Worm (Caenorhabditis elegans) whole organism, young adult: ENCODE data around the gene decr-1.3.

ENCODE experiments used
- B0019.2 ChIP-seq: fragments of 200-800 bp; sonication (Bioruptor generic); conservative IDR thresholded peaks from 2 replicates; pipeline ENCODE4 v1.3.6; 2022; ENCODE audit warnings: missing genetic modification reagents, missing genetic modification characterization, missing compliant biosample characterization
- C06A6.2 ChIP-seq: fragments of 200-800 bp; sonication (Bioruptor generic); conservative IDR thresholded peaks from 2 replicates; pipeline ENCODE4 v1.3.6; 2022; ENCODE audit warnings: missing genetic modification characterization, missing compliant biosample characterization
- D2030.7 ChIP-seq: fragments of 200-800 bp; sonication (Bioruptor generic); IDR thresholded peaks from 2 replicates; pipeline ENCODE4 v1.3.6; 2022; ENCODE audit warnings: missing genetic modification reagents, missing genetic modification characterization, missing compliant biosample characterization
- F10E7.11 ChIP-seq: sonication (generic microtip); optimal IDR thresholded peaks from 2 replicates; lab custom pipeline; 2017; ENCODE audit warnings: mild to moderate bottlenecking, missing genetic modification characterization, moderate library complexity, missing compliant biosample characterization
- F23B12.7 ChIP-seq: sonication (generic microtip); optimal IDR thresholded peaks from 2 replicates; lab custom pipeline; 2017; ENCODE audit warnings: missing genetic modification characterization, mild to moderate bottlenecking, missing compliant biosample characterization, antibody characterized with exemption, moderate library complexity; ENCODE audit not compliant: insufficient read depth
- F52B5.7 ChIP-seq: sonication (generic microtip); optimal IDR thresholded peaks from 2 replicates; lab custom pipeline; 2016; ENCODE audit warnings: mild to moderate bottlenecking, missing genetic modification characterization, missing compliant biosample characterization
- F57A8.1 ChIP-seq: fragments of 200-800 bp; sonication (Bioruptor generic); optimal IDR thresholded peaks from 2 replicates; lab custom pipeline; 2018; ENCODE audit warnings: mild to moderate bottlenecking, missing genetic modification characterization, moderate library complexity, missing compliant biosample characterization
- Y79H2A.3 ChIP-seq: fragments of 200-800 bp; sonication (Bioruptor generic); conservative IDR thresholded peaks from 2 replicates; pipeline ENCODE4 v1.3.6; 2022; ENCODE audit warnings: missing genetic modification reagents, missing genetic modification characterization, missing compliant biosample characterization
- athp-1 ChIP-seq: sonication (generic microtip); optimal IDR thresholded peaks from 2 replicates; lab custom pipeline; 2017; ENCODE audit warnings: mild to moderate bottlenecking, missing genetic modification characterization, missing compliant biosample characterization
- attf-3 ChIP-seq: fragments of 200-800 bp; sonication (Bioruptor generic); conservative IDR thresholded peaks from 2 replicates; pipeline ENCODE4 v1.3.6; 2022; ENCODE audit warnings: missing genetic modification reagents, missing genetic modification characterization, missing compliant biosample characterization
- attf-5 ChIP-seq: fragments of 200-800 bp; sonication (Bioruptor generic); optimal IDR thresholded peaks from 2 replicates; lab custom pipeline; 2018; ENCODE audit warnings: mild to moderate bottlenecking, missing genetic modification characterization, missing compliant biosample characterization
- bed-1 ChIP-seq: fragments of 200-800 bp; sonication (Bioruptor generic); IDR thresholded peaks from 2 replicates; pipeline ENCODE4 v1.3.6; 2022; ENCODE audit warnings: missing genetic modification reagents, missing genetic modification characterization, missing compliant biosample characterization
- bed-2 ChIP-seq: fragments of 200-800 bp; sonication (Bioruptor generic); IDR thresholded peaks from 2 replicates; pipeline ENCODE4 v1.3.6; 2022; ENCODE audit warnings: missing genetic modification reagents, missing genetic modification characterization, missing compliant biosample characterization
- ceh-27 ChIP-seq: fragments of 200-800 bp; sonication (Bioruptor generic); optimal IDR thresholded peaks from 2 replicates; lab custom pipeline; 2018; ENCODE audit warnings: mild to moderate bottlenecking, missing genetic modification characterization, moderate library complexity, missing compliant biosample characterization
- ceh-40 ChIP-seq: fragments of 200-800 bp; sonication (Bioruptor generic); IDR thresholded peaks from 2 replicates; pipeline ENCODE4 v1.3.6; 2022; ENCODE audit warnings: missing genetic modification characterization, missing compliant biosample characterization
- ceh-91 ChIP-seq: fragments of 200-800 bp; sonication (Bioruptor generic); IDR thresholded peaks from 2 replicates; pipeline ENCODE4 v1.3.6; 2022; ENCODE audit warnings: missing genetic modification reagents, missing genetic modification characterization, missing compliant biosample characterization
- dox-1 ChIP-seq: fragments of 200-800 bp; sonication (Bioruptor generic); IDR thresholded peaks from 2 replicates; pipeline ENCODE4 v1.3.6; 2022; ENCODE audit warnings: missing genetic modification reagents, missing genetic modification characterization, missing compliant biosample characterization
- dpl-1 ChIP-seq: fragments of 150-350 bp; optimal IDR thresholded peaks from 2 replicates; lab custom pipeline; 2014; ENCODE audit warnings: missing biosample characterization, missing genetic modification reagents, missing genetic modification characterization
- efl-1 ChIP-seq: fragments of 150-350 bp; optimal IDR thresholded peaks from 2 replicates; lab custom pipeline; 2014; ENCODE audit warnings: missing biosample characterization, missing genetic modification reagents, missing genetic modification characterization
- ekl-4 ChIP-seq: fragments of 200-800 bp; sonication (Bioruptor generic); IDR thresholded peaks from 2 replicates; pipeline ENCODE4 v1.3.6; 2022; ENCODE audit warnings: missing genetic modification reagents, missing genetic modification characterization, missing compliant biosample characterization
- hmg-20 ChIP-seq: fragments of 200-800 bp; sonication (Bioruptor generic); IDR thresholded peaks from 2 replicates; pipeline ENCODE4 v1.3.6; 2022; ENCODE audit warnings: missing genetic modification reagents, missing genetic modification characterization, missing compliant biosample characterization
- lag-1 ChIP-seq: fragments of 200-800 bp; sonication (Bioruptor generic); IDR thresholded peaks from 2 replicates; pipeline ENCODE4 v1.3.6; 2022; ENCODE audit warnings: missing genetic modification reagents, missing genetic modification characterization, missing compliant biosample characterization
- lin-40 ChIP-seq: sonication (generic microtip); optimal IDR thresholded peaks from 2 replicates; lab custom pipeline; 2016; ENCODE audit warnings: missing genetic modification characterization, mild to moderate bottlenecking, missing compliant biosample characterization, missing genotype, missing genetic modification reagents
- lir-1 ChIP-seq: fragments of 200-800 bp; sonication (Bioruptor generic); conservative IDR thresholded peaks from 2 replicates; pipeline ENCODE4 v1.3.6; 2022; ENCODE audit warnings: missing genetic modification reagents, missing genetic modification characterization, missing compliant biosample characterization
- lsl-1 ChIP-seq: fragments of 200-800 bp; sonication (Bioruptor generic); optimal IDR thresholded peaks from 2 replicates; lab custom pipeline; 2018; ENCODE audit warnings: mild to moderate bottlenecking, missing genetic modification characterization, moderate library complexity, missing compliant biosample characterization
- madf-10 ChIP-seq: sonication (generic microtip); optimal IDR thresholded peaks from 2 replicates; lab custom pipeline; 2016; ENCODE audit warnings: mild to moderate bottlenecking, missing genetic modification characterization, missing compliant biosample characterization
- madf-3 ChIP-seq: fragments of 200-800 bp; sonication (Bioruptor generic); IDR thresholded peaks from 2 replicates; pipeline ENCODE4 v1.3.6; 2022; ENCODE audit warnings: missing genetic modification reagents, missing genetic modification characterization, missing compliant biosample characterization
- madf-6 ChIP-seq: fragments of 200-800 bp; sonication (Bioruptor generic); IDR thresholded peaks from 2 replicates; pipeline ENCODE4 v1.3.6; 2022; ENCODE audit warnings: missing genetic modification reagents, missing genetic modification characterization, missing compliant biosample characterization
- madf-8 ChIP-seq: fragments of 200-800 bp; sonication (Bioruptor generic); conservative IDR thresholded peaks from 2 replicates; pipeline ENCODE4 v1.3.6; 2022; ENCODE audit warnings: missing genetic modification reagents, missing genetic modification characterization, missing compliant biosample characterization
- mel-28 ChIP-seq: sonication (generic microtip); optimal IDR thresholded peaks from 2 replicates; lab custom pipeline; 2016; ENCODE audit warnings: borderline replicate concordance, mild to moderate bottlenecking, missing genetic modification characterization, missing compliant biosample characterization
- nfya-1 ChIP-seq: sonication (generic microtip); optimal IDR thresholded peaks from 2 replicates; lab custom pipeline; 2017; ENCODE audit warnings: antibody characterized with exemption, missing compliant biosample characterization, missing genetic modification characterization, borderline replicate concordance; ENCODE audit not compliant: insufficient read depth
- nhr-27 ChIP-seq: fragments of 200-800 bp; sonication (Bioruptor generic); optimal IDR thresholded peaks from 2 replicates; lab custom pipeline; 2018; ENCODE audit warnings: mild to moderate bottlenecking, missing genetic modification characterization, moderate library complexity, missing compliant biosample characterization
- nhr-90 ChIP-seq: sonication (generic microtip); optimal IDR thresholded peaks from 2 replicates; lab custom pipeline; 2016; ENCODE audit warnings: missing genotype, mild to moderate bottlenecking, missing genetic modification characterization, missing compliant biosample characterization
- rec-8 ChIP-seq, 2 experiments: sonication (generic microtip); optimal IDR thresholded peaks; 2 replicates each; lab custom pipeline; 2016; ENCODE audit warnings: mild to moderate bottlenecking in 2 of 2, missing genetic modification characterization in 2 of 2, missing genetic modification reagents in 2 of 2, missing genotype in 2 of 2, missing biosample characterization in 1 of 2, missing compliant biosample characterization in 1 of 2, moderate library complexity in 1 of 2
- repo-1 ChIP-seq: sonication (generic microtip); optimal IDR thresholded peaks from 2 replicates; lab custom pipeline; 2017; ENCODE audit warnings: mild to moderate bottlenecking, missing genetic modification characterization, missing compliant biosample characterization
- rpc-1 ChIP-seq, 2 experiments: fragments of 150-350 bp in 1 of 2; sonication (generic microtip) in 1 of 2; optimal IDR thresholded peaks; 2 replicates each; lab custom pipeline; 2014 to 2018; ENCODE audit warnings: missing biosample characterization in 1 of 2, missing genetic modification characterization in 1 of 2, missing genetic modification reagents in 1 of 2, missing genotype in 1 of 2
- snpc-3.4 ChIP-seq: sonication (generic microtip); optimal IDR thresholded peaks from 2 replicates; lab custom pipeline; 2017; ENCODE audit warnings: missing genetic modification characterization, mild to moderate bottlenecking, missing compliant biosample characterization, antibody characterized with exemption, moderate library complexity, missing genotype, missing genetic modification reagents
- snpc-4 ChIP-seq, 5 experiments: fragments of 150-350 bp in 1 of 5; sonication (generic microtip) in 4 of 5; optimal IDR thresholded peaks; 2 replicates each; lab custom pipeline; 2014 to 2018; ENCODE audit warnings: missing genetic modification characterization in 5 of 5, missing biosample characterization in 3 of 5, antibody characterized with exemption in 2 of 5, mild to moderate bottlenecking in 2 of 5, missing compliant biosample characterization in 2 of 5, missing genotype in 2 of 5, moderate library complexity in 2 of 5, missing genetic modification reagents in 1 of 5
- sptf-2 ChIP-seq: fragments of 200-800 bp; sonication (Bioruptor generic); optimal IDR thresholded peaks from 2 replicates; lab custom pipeline; 2018; ENCODE audit warnings: mild to moderate bottlenecking, missing genetic modification characterization, missing compliant biosample characterization
- tbp1 ChIP-seq: fragments of 200-800 bp; sonication (Bioruptor generic); optimal IDR thresholded peaks from 2 replicates; lab custom pipeline; 2018; ENCODE audit warnings: mild to moderate bottlenecking, missing genetic modification characterization, missing compliant biosample characterization
- tlf-1 ChIP-seq: fragments of 200-800 bp; sonication (Bioruptor generic); optimal IDR thresholded peaks from 2 replicates; lab custom pipeline; 2018; ENCODE audit warnings: mild to moderate bottlenecking, missing genetic modification characterization, missing compliant biosample characterization
- xnd-1 ChIP-seq: sonication (generic microtip); optimal IDR thresholded peaks from 2 replicates; lab custom pipeline; 2016; ENCODE audit warnings: missing genotype, missing genetic modification reagents, missing genetic modification characterization, missing compliant biosample characterization
- ztf-18 ChIP-seq: sonication (generic microtip); optimal IDR thresholded peaks from 2 replicates; lab custom pipeline; 2016; ENCODE audit warnings: missing genotype, mild to moderate bottlenecking, missing genetic modification characterization, missing compliant biosample characterization
- ztf-6 ChIP-seq: fragments of 200-800 bp; sonication (Bioruptor generic); IDR thresholded peaks from 2 replicates; pipeline ENCODE4 v1.3.6; 2022; ENCODE audit warnings: missing genetic modification reagents, missing genetic modification characterization, missing compliant biosample characterization

decr-1.3 gene

DNA sequence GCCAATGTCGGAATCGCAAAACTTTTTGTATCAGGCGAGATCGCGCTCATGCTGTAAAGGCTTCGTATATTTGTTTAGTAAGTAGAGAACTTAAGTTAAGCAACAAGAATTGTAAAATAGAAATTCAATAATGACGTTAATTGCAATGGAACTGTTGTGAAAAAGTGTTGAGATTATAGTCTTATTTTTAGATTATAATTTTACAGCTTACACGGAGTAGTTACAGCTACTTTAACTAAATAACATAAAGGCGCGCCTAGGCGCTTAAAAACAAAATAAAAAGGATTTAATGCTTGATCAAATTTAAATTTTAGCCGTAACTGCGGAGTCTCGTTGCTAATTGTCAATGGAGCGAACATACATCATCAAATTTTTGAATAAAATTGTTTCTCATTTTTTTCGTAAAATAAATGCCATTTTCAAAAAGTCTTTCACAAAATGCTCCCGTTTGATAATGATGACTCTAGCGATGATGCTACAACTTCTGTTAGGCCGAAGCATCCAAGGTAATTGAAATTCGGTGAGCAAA, 11.2 kb downstream of the decr-1.3 start, which contains the start of the genes emb-27 and rrf-3 (continued):
- TF ChIP-seq madf-3 (GFP tag; lab: Robert Waterston, UW) (no peak), D2030.7 (no peak), snpc-4 (GFP tag; optimal IDR thresholded peaks at IDR 0.05; lab: Kevin White, UChicago) (no peak), snpc-4 (tag; optimal IDR thresholded peaks at IDR 0.05; lab: Kevin White, UChicago) (no peak), ceh-40 (no peak), rec-8 (tag; optimal IDR thresholded peaks at IDR 0.05; lab: Kevin White, UChicago) (no peak), attf-3 (peak; percentile 88), madf-10 (tag; lab: Kevin White, UChicago) (no peak), efl-1 (GFP tag; lab: Kevin White, UChicago) (peak; percentile 83)

DNA sequence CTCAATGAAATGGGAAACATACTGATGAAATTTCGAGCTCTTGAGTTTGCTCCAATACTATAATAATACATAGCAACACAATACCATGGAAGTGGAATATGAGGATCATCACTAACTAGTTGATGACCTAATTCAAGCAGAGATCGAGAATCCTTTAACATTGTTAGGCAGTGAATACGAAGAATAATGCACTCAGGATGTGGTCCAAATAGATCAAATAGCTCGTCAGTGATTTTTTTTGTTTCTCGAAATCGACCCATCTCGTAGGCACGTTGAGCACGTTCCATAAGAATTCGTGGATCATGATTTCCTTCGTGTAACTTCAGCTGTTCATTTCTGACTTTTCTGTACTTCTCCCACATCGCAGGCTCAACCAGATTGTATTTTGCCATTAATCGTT, 12.4 kb downstream of the decr-1.3 start:
- TF ChIP-seq lin-40 (tag; lab: Kevin White, UChicago) (no peak), ceh-27 (GFP tag; lab: Kevin White, UChicago) (no peak), attf-3 (no peak), madf-10 (tag; lab: Kevin White, UChicago) (no peak), F52B5.7 (tag; lab: Kevin White, UChicago) (no peak), nhr-90 (tag; lab: Kevin White, UChicago) (no peak), sptf-2 (GFP tag; lab: Kevin White, UChicago) (no peak), athp-1 (no peak), nhr-27 (tag; lab: Kevin White, UChicago) (no peak), mel-28 (tag; lab: Kevin White, UChicago) (no peak), bed-2 (GFP tag; lab: Robert Waterston, UW) (no peak), D2030.7 (no peak), snpc-3.4 (tag; lab: Kevin White, UChicago) (no peak), tbp1 (no peak), B0019.2 (GFP tag; lab: Robert Waterston, UW) (no peak), tlf-1 (GFP tag; lab: Kevin White, UChicago) (no peak)

DNA sequence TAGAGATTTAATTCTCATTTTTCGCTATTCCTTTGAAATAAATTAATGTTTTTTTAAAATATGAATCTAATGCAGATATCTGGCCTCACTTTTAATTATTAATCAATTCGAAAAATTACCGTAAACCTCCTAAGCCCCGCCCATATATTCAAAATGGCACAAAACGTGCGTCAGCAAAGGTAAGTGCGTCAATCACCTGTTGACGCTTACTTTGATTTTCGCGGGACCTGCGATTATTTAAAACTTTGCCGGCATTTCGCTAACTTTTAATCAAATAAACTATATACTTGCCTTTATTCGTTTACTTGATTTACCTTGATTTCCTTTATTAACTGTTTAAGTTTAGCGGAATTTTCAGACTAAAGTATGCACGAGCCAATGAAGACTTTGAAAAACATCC, 15.4 kb downstream of the decr-1.3 start, which contains the start of gene pch-2:
Gene pch-2, plus strand, starts transcription at position 359 of the 400 bp plus-strand sequence.
- TF ChIP-seq xnd-1 (tag; lab: Kevin White, UChicago) (peak; percentile 13), repo-1 (no peak), madf-6 (GFP tag; lab: Robert Waterston, UW) (peak; percentile 79), ceh-91 (GFP tag; lab: Robert Waterston, UW) (peak; percentile 15; the same call in 1 of the 2 replicates), lag-1 (GFP tag; lab: Robert Waterston, UW) (no peak), F57A8.1 (GFP tag; lab: Kevin White, UChicago) (no peak), bed-1 (no peak), hmg-20 (GFP tag; lab: Robert Waterston, UW) (no peak), dpl-1 (GFP tag; lab: Kevin White, UChicago) (peak; percentile 58), Y79H2A.3 (no peak), rpc-1 (optimal IDR thresholded peaks at IDR 0.05; lab: Kevin White, UChicago) (no peak), rpc-1 (tag; optimal IDR thresholded peaks at IDR 0.05; lab: Kevin White, UChicago) (no peak), efl-1 (GFP tag; lab: Kevin White, UChicago) (peak; percentile 83), F10E7.11 (no peak), lir-1 (GFP tag; lab: Robert Waterston, UW) (no peak), attf-5 (GFP tag; lab: Kevin White, UChicago) (peak; percentile 69), dox-1 (GFP tag; lab: Robert Waterston, UW) (peak; percentile 72), madf-8 (GFP tag; lab: Robert Waterston, UW) (peak; percentile 54; the same call in 1 of the 2 replicates), C06A6.2 (GFP tag; lab: Robert Waterston, UW) (no peak), ztf-18 (tag; lab: Kevin White, UChicago) (peak; percentile 92), F23B12.7 (tag; lab: Kevin White, UChicago) (no peak), nfya-1 (tag; lab: Kevin White, UChicago) (no peak), ztf-6 (no peak), lsl-1 (GFP tag; lab: Kevin White, UChicago) (peak; percentile 51), ekl-4 (GFP tag; lab: Robert Waterston, UW) (no peak)
